Fruit fly (Drosophila melanogaster) whole organism, embryonic: Measurements from ENCODE around the gene PRL-1.

Source experiments
- Abd-B ChIP-seq: fragments of 200-800 bp; sonication (Bioruptor generic); optimal IDR thresholded peaks from 2 replicates; lab custom pipeline; 2018; ENCODE audit warnings: missing biosample characterization, mild to moderate bottlenecking, missing genetic modification characterization, moderate library complexity
- Adf1 ChIP-seq: fragments of 200-800 bp; sonication (Bioruptor generic); IDR thresholded peaks from 2 replicates; pipeline ENCODE4 v1.3.6; 2022; ENCODE audit warnings: missing biosample characterization, missing genetic modification characterization
- B-H1 ChIP-seq: fragments of 200-800 bp; sonication (Bioruptor generic); IDR thresholded peaks from 3 replicates; pipeline ENCODE4 v1.3.6; 2022; ENCODE audit warnings: missing biosample characterization, missing genetic modification characterization
- CG10147 ChIP-seq: fragments of 200-800 bp; sonication (Bioruptor generic); optimal IDR thresholded peaks from 2 replicates; lab custom pipeline; 2019; ENCODE audit warnings: missing biosample characterization, mild to moderate bottlenecking, missing genetic modification characterization, moderate library complexity
- CG12071 ChIP-seq: fragments of 200-800 bp; sonication (Bioruptor generic); optimal IDR thresholded peaks from 3 replicates; lab custom pipeline; 2018; ENCODE audit warnings: missing biosample characterization, mild to moderate bottlenecking, missing genetic modification characterization
- CG12391 ChIP-seq: fragments of 200-800 bp; sonication (Bioruptor generic); optimal IDR thresholded peaks from 3 replicates; lab custom pipeline; 2018; ENCODE audit warnings: missing biosample characterization, mild to moderate bottlenecking, missing genetic modification characterization, moderate library complexity
- CG12769 ChIP-seq: fragments of 200-800 bp; sonication (Bioruptor generic); optimal IDR thresholded peaks from 2 replicates; lab custom pipeline; 2019; ENCODE audit warnings: missing biosample characterization, mild to moderate bottlenecking, missing genetic modification characterization, moderate library complexity
- CG14014 ChIP-seq: fragments of 200-800 bp; sonication (Bioruptor generic); IDR thresholded peaks from 2 replicates; pipeline ENCODE4 v1.3.6; 2022; ENCODE audit warnings: missing biosample characterization, missing genetic modification characterization
- CG15479 ChIP-seq: fragments of 200-800 bp; sonication (Bioruptor generic); optimal IDR thresholded peaks from 3 replicates; lab custom pipeline; 2019; ENCODE audit warnings: missing biosample characterization, mild to moderate bottlenecking, missing genetic modification characterization, moderate library complexity
- CG1792 ChIP-seq: fragments of 200-800 bp; sonication (Bioruptor generic); optimal IDR thresholded peaks from 2 replicates; lab custom pipeline; 2016; ENCODE audit warnings: missing biosample characterization, missing genetic modification characterization
- CG18011 ChIP-seq: fragments of 200-800 bp; sonication (Bioruptor generic); optimal IDR thresholded peaks from 2 replicates; lab custom pipeline; 2017; ENCODE audit warnings: missing biosample characterization, missing genetic modification characterization, mild to moderate bottlenecking, moderate library complexity, missing genotype
- CG1832 ChIP-seq: fragments of 200-800 bp; sonication (Bioruptor generic); optimal IDR thresholded peaks from 2 replicates; lab custom pipeline; 2017; ENCODE audit warnings: missing biosample characterization, mild to moderate bottlenecking, missing genetic modification characterization, inconsistent platforms
- CG18764 ChIP-seq: fragments of 200-800 bp; sonication (Bioruptor generic); optimal IDR thresholded peaks from 3 replicates; lab custom pipeline; 2016; ENCODE audit warnings: missing biosample characterization, missing genetic modification characterization
- CG32772 ChIP-seq: fragments of 200-800 bp; sonication (Bioruptor generic); IDR thresholded peaks from 2 replicates; pipeline ENCODE4 v1.3.6; 2022; ENCODE audit warnings: missing biosample characterization, missing genetic modification characterization
- CG33557 ChIP-seq: fragments of 200-800 bp; sonication (Bioruptor generic); optimal IDR thresholded peaks from 2 replicates; lab custom pipeline; 2019; ENCODE audit warnings: missing biosample characterization, mild to moderate bottlenecking, missing genetic modification characterization, moderate library complexity
- CG43689 ChIP-seq: fragments of 200-800 bp; sonication (Bioruptor generic); IDR thresholded peaks from 2 replicates; pipeline ENCODE4 v1.3.6; 2022; ENCODE audit warnings: missing biosample characterization, missing genetic modification characterization
- CG5245 ChIP-seq: fragments of 200-800 bp; sonication (Bioruptor generic); optimal IDR thresholded peaks from 3 replicates; lab custom pipeline; 2016; ENCODE audit warnings: missing biosample characterization, missing genetic modification characterization
- CG6791 ChIP-seq: fragments of 200-800 bp; sonication (Bioruptor generic); IDR thresholded peaks from 3 replicates; pipeline ENCODE4 v1.3.6; 2022; ENCODE audit warnings: missing biosample characterization, missing genetic modification characterization; ENCODE audit not compliant: partially characterized antibody
- CG6813 ChIP-seq: fragments of 200-800 bp; sonication (Bioruptor generic); optimal IDR thresholded peaks from 2 replicates; lab custom pipeline; 2017; ENCODE audit warnings: missing biosample characterization, missing genetic modification characterization, mild to moderate bottlenecking, moderate library complexity, missing genetic modification reagents
- CG7556 ChIP-seq: fragments of 200-800 bp; sonication (Bioruptor generic); optimal IDR thresholded peaks from 2 replicates; lab custom pipeline; 2017; ENCODE audit warnings: missing biosample characterization, mild to moderate bottlenecking, missing genetic modification characterization
- CG7839 ChIP-seq: fragments of 200-800 bp; sonication (Bioruptor generic); optimal IDR thresholded peaks from 3 replicates; lab custom pipeline; 2018; ENCODE audit warnings: missing biosample characterization, mild to moderate bottlenecking, missing genetic modification characterization, moderate library complexity
- CG8478 ChIP-seq: fragments of >200 bp; optimal IDR thresholded peaks from 2 replicates; lab custom pipeline; 2018
- CG9817 ChIP-seq: fragments of 200-800 bp; sonication (Bioruptor generic); optimal IDR thresholded peaks from 2 replicates; lab custom pipeline; 2018; ENCODE audit warnings: missing biosample characterization, mild to moderate bottlenecking, missing genetic modification characterization, moderate library complexity
- Dref ChIP-seq: fragments of 200-800 bp; sonication (Bioruptor generic); IDR thresholded peaks from 2 replicates; pipeline ENCODE4 v1.3.6; 2022; ENCODE audit warnings: missing biosample characterization, missing genetic modification characterization
- Eip74EF ChIP-seq, 2 experiments: fragments of 200-800 bp in 1 of 2; fragments of >200 bp in 1 of 2; sonication (Bioruptor generic) in 1 of 2; optimal IDR thresholded peaks; 2 replicates each; lab custom pipeline; 2017 to 2019; ENCODE audit warnings: missing biosample characterization in 2 of 2, missing genetic modification characterization in 2 of 2, mild to moderate bottlenecking in 1 of 2, moderate library complexity in 1 of 2
- Ets97D ChIP-seq: fragments of 200-800 bp; sonication (Bioruptor generic); optimal IDR thresholded peaks from 3 replicates; lab custom pipeline; 2016; ENCODE audit warnings: missing biosample characterization, missing genetic modification characterization
- Fer2 ChIP-seq: fragments of 200-800 bp; sonication (Bioruptor generic); optimal IDR thresholded peaks from 2 replicates; lab custom pipeline; 2018; ENCODE audit warnings: missing biosample characterization, mild to moderate bottlenecking, missing genetic modification characterization, moderate library complexity
- H2.0 ChIP-seq: fragments of 200-800 bp; sonication (Bioruptor generic); IDR thresholded peaks from 2 replicates; pipeline ENCODE4 v1.3.6; 2022; ENCODE audit warnings: missing biosample characterization, missing genetic modification characterization
- MBD-R2 ChIP-seq: fragments of 200-800 bp; sonication (Bioruptor generic); IDR thresholded peaks from 2 replicates; pipeline ENCODE4 v1.3.6; 2022; ENCODE audit warnings: missing biosample characterization, missing genetic modification characterization
- Neu2 ChIP-seq: fragments of 200-800 bp; sonication (Bioruptor generic); optimal IDR thresholded peaks from 3 replicates; lab custom pipeline; 2016; ENCODE audit warnings: missing biosample characterization, missing genetic modification characterization, borderline replicate concordance
- PHDP ChIP-seq: fragments of 200-800 bp; sonication (Bioruptor generic); optimal IDR thresholded peaks from 3 replicates; lab custom pipeline; 2018; ENCODE audit warnings: missing biosample characterization, mild to moderate bottlenecking, missing genetic modification characterization, moderate library complexity
- Ptx1 ChIP-seq: fragments of 200-800 bp; sonication (Bioruptor generic); IDR thresholded peaks from 2 replicates; pipeline ENCODE4 v1.3.6; 2022; ENCODE audit warnings: missing biosample characterization, missing genetic modification characterization
- Ravus ChIP-seq: fragments of 200-800 bp; sonication (Bioruptor generic); IDR thresholded peaks from 2 replicates; pipeline ENCODE4 v1.3.6; 2022; ENCODE audit warnings: missing biosample characterization, missing genetic modification characterization
- Tbp ChIP-seq: fragments of >200 bp; optimal IDR thresholded peaks from 2 replicates; lab custom pipeline; 2018; ENCODE audit warnings: missing biosample characterization, missing genetic modification characterization
- Xbp1 ChIP-seq: fragments of 200-800 bp; sonication (Bioruptor generic); optimal IDR thresholded peaks from 3 replicates; lab custom pipeline; 2016; ENCODE audit warnings: missing biosample characterization, mild to moderate bottlenecking, missing genetic modification characterization
- crc ChIP-seq: fragments of 200-800 bp; sonication (Bioruptor generic); optimal IDR thresholded peaks from 2 replicates; lab custom pipeline; 2016; ENCODE audit warnings: missing biosample characterization, missing genetic modification characterization
- danr ChIP-seq: fragments of 200-800 bp; sonication (Bioruptor generic); IDR thresholded peaks from 2 replicates; pipeline ENCODE4 v1.3.6; 2022; ENCODE audit warnings: missing biosample characterization, missing genetic modification characterization
- dati ChIP-seq: fragments of 200-800 bp; sonication (Bioruptor generic); IDR thresholded peaks from 2 replicates; pipeline ENCODE4 v1.3.6; 2022; ENCODE audit warnings: missing biosample characterization, missing genetic modification characterization
- dmrt11E ChIP-seq: fragments of 200-800 bp; sonication (Bioruptor generic); optimal IDR thresholded peaks from 3 replicates; lab custom pipeline; 2018; ENCODE audit warnings: missing biosample characterization, mild to moderate bottlenecking, missing genetic modification characterization, moderate library complexity
- eyg ChIP-seq: fragments of 200-800 bp; sonication (Bioruptor generic); optimal IDR thresholded peaks from 3 replicates; lab custom pipeline; 2016; ENCODE audit warnings: missing biosample characterization, missing genetic modification characterization
- inv ChIP-seq: fragments of 200-800 bp; sonication (Bioruptor generic); IDR thresholded peaks from 2 replicates; pipeline ENCODE4 v1.3.6; 2022; ENCODE audit warnings: missing biosample characterization, missing genetic modification characterization; ENCODE audit not compliant: partially characterized antibody
- jumu ChIP-seq: fragments of 200-800 bp; sonication (Bioruptor generic); optimal IDR thresholded peaks from 3 replicates; lab custom pipeline; 2016; ENCODE audit warnings: missing biosample characterization, missing genetic modification characterization
- lilli ChIP-seq: fragments of 200-800 bp; sonication (Bioruptor generic); optimal IDR thresholded peaks from 3 replicates; lab custom pipeline; 2016; ENCODE audit warnings: missing biosample characterization, missing genetic modification characterization
- pnt ChIP-seq: fragments of 200-800 bp; sonication (Bioruptor generic); optimal IDR thresholded peaks from 3 replicates; lab custom pipeline; 2016; ENCODE audit warnings: missing biosample characterization, missing genetic modification characterization
- so ChIP-seq: fragments of 200-800 bp; sonication (Bioruptor generic); IDR thresholded peaks from 3 replicates; pipeline ENCODE4 v1.3.6; 2022; ENCODE audit warnings: missing biosample characterization, missing genetic modification characterization
- tio ChIP-seq: fragments of 200-800 bp; sonication (Bioruptor generic); optimal IDR thresholded peaks from 2 replicates; lab custom pipeline; 2017; ENCODE audit warnings: missing biosample characterization, missing genetic modification characterization, inconsistent platforms
- toy ChIP-seq: fragments of 200-800 bp; sonication (Bioruptor generic); IDR thresholded peaks from 2 replicates; pipeline ENCODE4 v1.3.6; 2022; ENCODE audit warnings: missing biosample characterization, missing genetic modification characterization
- twi ChIP-seq: fragments of 200-800 bp; optimal IDR thresholded peaks from 2 replicates; lab custom pipeline; 2019; ENCODE audit warnings: missing biosample characterization, mild to moderate bottlenecking, missing genetic modification characterization, moderate library complexity
- zen2 ChIP-seq: fragments of 200-800 bp; sonication (Bioruptor generic); IDR thresholded peaks from 3 replicates; pipeline ENCODE4 v1.3.6; 2022; ENCODE audit warnings: missing biosample characterization, missing genetic modification characterization; ENCODE audit not compliant: partially characterized antibody

Gene PRL-1

dm6 chr2L:16299466-16300311 is 42.3 kb upstream of the PRL-1 start, which contains the start of the genes heix and CG17328 (continued):
- TF ChIP-seq PHDP: peak; percentile 78
- no peak for TF ChIP-seq CG43689 (GFP tag; lab: Robert Waterston, UW)
- peak; percentile 68 for TF ChIP-seq H2.0 (GFP tag; lab: Robert Waterston, UW)
- TF ChIP-seq MBD-R2: peak; percentile 75; the same call in 1 of the 2 replicates
- no peak for TF ChIP-seq so
- peak; percentile 36 for TF ChIP-seq CG33557
- peak; percentile 80 for TF ChIP-seq tio (GFP tag; lab: Kevin White, UChicago)
- TF ChIP-seq lilli: peak; percentile 84
- no peak for TF ChIP-seq Adf1 (GFP tag; lab: Robert Waterston, UW)
- TF ChIP-seq B-H1 (GFP tag; lab: Robert Waterston, UW): peak; percentile 34; the same call in 1 of the 3 replicates
- TF ChIP-seq CG10147 (GFP tag; lab: Kevin White, UChicago): no peak
- peak; percentile 49 for TF ChIP-seq CG18764 (GFP tag; lab: Kevin White, UChicago)
- TF ChIP-seq dmrt11E (tag; lab: Kevin White, UChicago): peak; percentile 59
- TF ChIP-seq Neu2 (GFP tag; lab: Kevin White, UChicago): no peak
- no peak for TF ChIP-seq zen2 (GFP tag; lab: Robert Waterston, UW)
- TF ChIP-seq CG6813 (GFP tag; lab: Kevin White, UChicago): no peak
- TF ChIP-seq Abd-B (GFP tag; lab: Kevin White, UChicago): no peak
- peak; percentile 79 for TF ChIP-seq CG9817 (tag; lab: Kevin White, UChicago)
- TF ChIP-seq Ravus: peak; percentile 3; the same call in 1 of the 2 replicates
- TF ChIP-seq Fer2 (tag; lab: Kevin White, UChicago): peak; percentile 75
- peak; percentile 78 for TF ChIP-seq CG14014 (GFP tag; lab: Robert Waterston, UW)
- TF ChIP-seq dati (GFP tag; lab: Robert Waterston, UW): no peak
- TF ChIP-seq Dref (GFP tag; lab: Robert Waterston, UW): no peak
- peak; percentile 57 for TF ChIP-seq CG1832 (GFP tag; lab: Kevin White, UChicago)
- peak; percentile 49 for TF ChIP-seq twi
- 0 out of 2 replicates have a peak, but pooled peaks have one; percentile 18 for TF ChIP-seq danr
- no peak for TF ChIP-seq Eip74EF (GFP tag; optimal IDR thresholded peaks at IDR 0.05; lab: Kevin White, UChicago)
- no peak for TF ChIP-seq CG6791
- TF ChIP-seq jumu (GFP tag; lab: Kevin White, UChicago): peak; percentile 50
- TF ChIP-seq CG18011 (GFP tag; lab: Kevin White, UChicago): peak; percentile 24
- TF ChIP-seq inv (GFP tag; lab: Robert Waterston, UW): no peak
- TF ChIP-seq pnt (GFP tag; lab: Kevin White, UChicago): peak; percentile 59
- TF ChIP-seq Xbp1 (GFP tag; lab: Kevin White, UChicago): peak; percentile 81
- TF ChIP-seq CG7556 (GFP tag; lab: Kevin White, UChicago): peak; percentile 72
- TF ChIP-seq CG7839 (tag; lab: Kevin White, UChicago): peak; percentile 78
- TF ChIP-seq eyg: peak; percentile 64
- peak; percentile 96 for TF ChIP-seq CG12769 (tag; lab: Kevin White, UChicago)
- peak; percentile 73 for TF ChIP-seq CG15479 (GFP tag; lab: Kevin White, UChicago)
- no peak for TF ChIP-seq toy (GFP tag; lab: Robert Waterston, UW)
- TF ChIP-seq CG5245: no peak
- TF ChIP-seq crc (GFP tag; lab: Kevin White, UChicago): peak; percentile 57
- TF ChIP-seq CG8478: no peak
- peak; percentile 74 for TF ChIP-seq Ets97D (GFP tag; lab: Kevin White, UChicago)
- peak; percentile 81 for TF ChIP-seq CG32772
- TF ChIP-seq CG1792: peak; percentile 1
- TF ChIP-seq CG12071: no peak
- TF ChIP-seq Tbp (GFP tag; lab: Kevin White, UChicago): no peak
- peak; percentile 81 for TF ChIP-seq Ptx1 (GFP tag; lab: Robert Waterston, UW)
- TF ChIP-seq CG12391 (tag; lab: Kevin White, UChicago): peak; percentile 82
